Worm (Caenorhabditis elegans) whole organism, young adult: ENCODE results near the gene K04B12.2.

Experiments used
- B0019.2 ChIP-seq: fragments of 200-800 bp; sonication (Bioruptor generic); conservative IDR thresholded peaks from 2 replicates; pipeline ENCODE4 v1.3.6; 2022; ENCODE audit warnings: missing genetic modification reagents, missing genetic modification characterization, missing compliant biosample characterization
- B0261.1 ChIP-seq: sonication (generic microtip); optimal IDR thresholded peaks from 2 replicates; lab custom pipeline; 2016; ENCODE audit warnings: mild to moderate bottlenecking, missing genetic modification characterization, moderate library complexity, missing compliant biosample characterization
- F23B12.7 ChIP-seq: sonication (generic microtip); optimal IDR thresholded peaks from 2 replicates; lab custom pipeline; 2017; ENCODE audit warnings: missing genetic modification characterization, mild to moderate bottlenecking, missing compliant biosample characterization, antibody characterized with exemption, moderate library complexity; ENCODE audit not compliant: insufficient read depth
- F33H1.4 ChIP-seq: fragments of 200-800 bp; sonication (Bioruptor generic); IDR thresholded peaks from 2 replicates; pipeline ENCODE4 v1.3.6; 2022; ENCODE audit warnings: missing genetic modification reagents, missing genetic modification characterization, missing compliant biosample characterization
- F37B4.10 ChIP-seq: fragments of 200-800 bp; sonication (Bioruptor generic); IDR thresholded peaks from 2 replicates; pipeline ENCODE4 v1.3.6; 2022; ENCODE audit warnings: missing genetic modification characterization, missing compliant biosample characterization
- K11D2.4 ChIP-seq: fragments of 200-800 bp; sonication (Bioruptor generic); IDR thresholded peaks from 2 replicates; pipeline ENCODE4 v1.3.6; 2022; ENCODE audit warnings: missing genetic modification reagents, missing genetic modification characterization, missing compliant biosample characterization
- Y67H2A.10 ChIP-seq: fragments of 200-800 bp; sonication (Bioruptor generic); conservative IDR thresholded peaks from 2 replicates; pipeline ENCODE4 v1.3.6; 2022; ENCODE audit warnings: missing genetic modification reagents, missing genetic modification characterization, missing compliant biosample characterization
- Y79H2A.3 ChIP-seq: fragments of 200-800 bp; sonication (Bioruptor generic); conservative IDR thresholded peaks from 2 replicates; pipeline ENCODE4 v1.3.6; 2022; ENCODE audit warnings: missing genetic modification reagents, missing genetic modification characterization, missing compliant biosample characterization
- ZK185.1 ChIP-seq: sonication (generic microtip); optimal IDR thresholded peaks from 2 replicates; lab custom pipeline; 2016; ENCODE audit warnings: mild to moderate bottlenecking, missing genetic modification characterization, missing compliant biosample characterization; ENCODE audit not compliant: poor library complexity, severe bottlenecking
- akir-1 ChIP-seq: fragments of 200-800 bp; sonication (Bioruptor generic); optimal IDR thresholded peaks from 2 replicates; lab custom pipeline; 2018; ENCODE audit warnings: mild to moderate bottlenecking, missing genetic modification characterization, moderate library complexity, missing compliant biosample characterization
- ama-1 ChIP-seq, 3 experiments: fragments of 150-350 bp in 1 of 3; sonication (generic microtip) in 2 of 3; optimal IDR thresholded peaks; 2 replicates each; lab custom pipeline; 2014 to 2018; ENCODE audit warnings: missing biosample characterization in 2 of 3, missing genetic modification characterization in 2 of 3, missing genetic modification reagents in 2 of 3
- atf-7 ChIP-seq: sonication (generic microtip); optimal IDR thresholded peaks from 2 replicates; lab custom pipeline; 2017; ENCODE audit warnings: mild to moderate bottlenecking, missing genetic modification characterization, missing compliant biosample characterization
- athp-1 ChIP-seq: sonication (generic microtip); optimal IDR thresholded peaks from 2 replicates; lab custom pipeline; 2017; ENCODE audit warnings: mild to moderate bottlenecking, missing genetic modification characterization, missing compliant biosample characterization
- attf-3 ChIP-seq: fragments of 200-800 bp; sonication (Bioruptor generic); conservative IDR thresholded peaks from 2 replicates; pipeline ENCODE4 v1.3.6; 2022; ENCODE audit warnings: missing genetic modification reagents, missing genetic modification characterization, missing compliant biosample characterization
- attf-5 ChIP-seq: fragments of 200-800 bp; sonication (Bioruptor generic); optimal IDR thresholded peaks from 2 replicates; lab custom pipeline; 2018; ENCODE audit warnings: mild to moderate bottlenecking, missing genetic modification characterization, missing compliant biosample characterization
- attf-6 ChIP-seq: fragments of 200-800 bp; sonication (Bioruptor generic); IDR thresholded peaks from 2 replicates; pipeline ENCODE4 v1.3.6; 2022; ENCODE audit warnings: missing genetic modification reagents, missing genetic modification characterization, missing compliant biosample characterization
- cebp-1 ChIP-seq, 2 experiments: fragments of 200-800 bp in 1 of 2; sonication (Bioruptor generic) in 1 of 2; sonication (generic microtip) in 1 of 2; IDR thresholded peaks in 1 of 2; optimal IDR thresholded peaks in 1 of 2; 2 replicates each; pipeline versions ENCODE4 v1.3.6 to Lab custom; 2017 to 2022; ENCODE audit warnings: missing compliant biosample characterization in 2 of 2, missing genetic modification characterization in 2 of 2, mild to moderate bottlenecking in 1 of 2, missing genetic modification reagents in 1 of 2, moderate library complexity in 1 of 2
- ceh-100 ChIP-seq: fragments of 200-800 bp; sonication (Bioruptor generic); IDR thresholded peaks from 2 replicates; pipeline ENCODE4 v1.3.6; 2022; ENCODE audit warnings: missing genetic modification reagents, missing genetic modification characterization, missing compliant biosample characterization
- dox-1 ChIP-seq: fragments of 200-800 bp; sonication (Bioruptor generic); IDR thresholded peaks from 2 replicates; pipeline ENCODE4 v1.3.6; 2022; ENCODE audit warnings: missing genetic modification reagents, missing genetic modification characterization, missing compliant biosample characterization
- dpff-1 ChIP-seq: sonication (generic microtip); optimal IDR thresholded peaks from 2 replicates; lab custom pipeline; 2017; ENCODE audit warnings: mild to moderate bottlenecking, missing genetic modification characterization, missing compliant biosample characterization
- dpl-1 ChIP-seq: fragments of 150-350 bp; optimal IDR thresholded peaks from 2 replicates; lab custom pipeline; 2014; ENCODE audit warnings: missing biosample characterization, missing genetic modification reagents, missing genetic modification characterization
- ekl-4 ChIP-seq: fragments of 200-800 bp; sonication (Bioruptor generic); IDR thresholded peaks from 2 replicates; pipeline ENCODE4 v1.3.6; 2022; ENCODE audit warnings: missing genetic modification reagents, missing genetic modification characterization, missing compliant biosample characterization
- ets-4 ChIP-seq: fragments of 200-800 bp; sonication (Bioruptor generic); optimal IDR thresholded peaks from 2 replicates; lab custom pipeline; 2018; ENCODE audit warnings: mild to moderate bottlenecking, missing genetic modification characterization, missing compliant biosample characterization
- fkh-3 ChIP-seq: sonication (generic microtip); optimal IDR thresholded peaks from 2 replicates; lab custom pipeline; 2016; ENCODE audit warnings: mild to moderate bottlenecking, missing genetic modification characterization, missing compliant biosample characterization
- him-1 ChIP-seq: sonication (generic microtip); optimal IDR thresholded peaks from 2 replicates; lab custom pipeline; 2016; ENCODE audit warnings: missing genotype, missing genetic modification reagents, missing genetic modification characterization, missing compliant biosample characterization
- hmg-1.2 ChIP-seq: fragments of 200-800 bp; sonication (Bioruptor generic); IDR thresholded peaks from 2 replicates; pipeline ENCODE4 v1.3.6; 2022; ENCODE audit warnings: missing genetic modification reagents, missing genetic modification characterization, missing compliant biosample characterization
- hrde-1 ChIP-seq: sonication (generic microtip); optimal IDR thresholded peaks from 2 replicates; lab custom pipeline; 2016; ENCODE audit warnings: missing genetic modification characterization, mild to moderate bottlenecking, missing compliant biosample characterization, moderate library complexity, missing genotype, missing genetic modification reagents, borderline replicate concordance
- let-526 ChIP-seq: fragments of 200-800 bp; sonication (Bioruptor generic); IDR thresholded peaks from 2 replicates; pipeline ENCODE4 v1.3.6; 2022; ENCODE audit warnings: missing genetic modification reagents, missing genetic modification characterization, missing compliant biosample characterization
- lin-35 ChIP-seq, 3 experiments: fragments of 150-350 bp in 2 of 3; sonication (generic microtip) in 1 of 3; optimal IDR thresholded peaks; 2 replicates each; lab custom pipeline; 2014 to 2018; ENCODE audit warnings: missing biosample characterization in 3 of 3, missing genetic modification characterization in 3 of 3, missing genetic modification reagents in 3 of 3
- lin-40 ChIP-seq: sonication (generic microtip); optimal IDR thresholded peaks from 2 replicates; lab custom pipeline; 2016; ENCODE audit warnings: missing genetic modification characterization, mild to moderate bottlenecking, missing compliant biosample characterization, missing genotype, missing genetic modification reagents
- lsl-1 ChIP-seq: fragments of 200-800 bp; sonication (Bioruptor generic); optimal IDR thresholded peaks from 2 replicates; lab custom pipeline; 2018; ENCODE audit warnings: mild to moderate bottlenecking, missing genetic modification characterization, moderate library complexity, missing compliant biosample characterization
- lsy-27 ChIP-seq: sonication (generic microtip); optimal IDR thresholded peaks from 2 replicates; lab custom pipeline; 2017; ENCODE audit warnings: missing genetic modification characterization, mild to moderate bottlenecking, missing compliant biosample characterization, antibody characterized with exemption, missing genotype, borderline replicate concordance; ENCODE audit not compliant: insufficient read depth
- madf-3 ChIP-seq: fragments of 200-800 bp; sonication (Bioruptor generic); IDR thresholded peaks from 2 replicates; pipeline ENCODE4 v1.3.6; 2022; ENCODE audit warnings: missing genetic modification reagents, missing genetic modification characterization, missing compliant biosample characterization
- mcd-1 ChIP-seq: fragments of 200-800 bp; sonication (Bioruptor generic); IDR thresholded peaks from 2 replicates; pipeline ENCODE4 v1.3.6; 2022; ENCODE audit warnings: missing genetic modification reagents, missing genetic modification characterization, missing compliant biosample characterization
- mel-28 ChIP-seq: sonication (generic microtip); optimal IDR thresholded peaks from 2 replicates; lab custom pipeline; 2016; ENCODE audit warnings: borderline replicate concordance, mild to moderate bottlenecking, missing genetic modification characterization, missing compliant biosample characterization
- nfyb-1 ChIP-seq: fragments of 200-800 bp; sonication (Bioruptor generic); IDR thresholded peaks from 2 replicates; pipeline ENCODE4 v1.3.6; 2022; ENCODE audit warnings: missing genetic modification reagents, missing genetic modification characterization, missing compliant biosample characterization
- nhr-179 ChIP-seq: sonication (generic microtip); optimal IDR thresholded peaks from 2 replicates; lab custom pipeline; 2016; ENCODE audit warnings: mild to moderate bottlenecking, missing genetic modification characterization, missing compliant biosample characterization
- nhr-80 ChIP-seq: sonication (generic microtip); optimal IDR thresholded peaks from 2 replicates; lab custom pipeline; 2016; ENCODE audit warnings: missing genetic modification characterization, missing compliant biosample characterization
- pha-4 ChIP-seq: fragments of 150-350 bp; sonication (generic microtip); optimal IDR thresholded peaks from 2 replicates; lab custom pipeline; 2014; ENCODE audit warnings: missing biosample characterization, missing genetic modification reagents, missing genetic modification characterization
- snpc-1.3 ChIP-seq: sonication (generic microtip); optimal IDR thresholded peaks from 2 replicates; lab custom pipeline; 2017; ENCODE audit warnings: missing genetic modification characterization, mild to moderate bottlenecking, missing compliant biosample characterization, antibody characterized with exemption, moderate library complexity, missing genotype, missing genetic modification reagents; ENCODE audit not compliant: insufficient read depth
- snpc-4 ChIP-seq, 5 experiments: fragments of 150-350 bp in 1 of 5; sonication (generic microtip) in 4 of 5; optimal IDR thresholded peaks; 2 replicates each; lab custom pipeline; 2014 to 2018; ENCODE audit warnings: missing genetic modification characterization in 5 of 5, missing biosample characterization in 3 of 5, antibody characterized with exemption in 2 of 5, mild to moderate bottlenecking in 2 of 5, missing compliant biosample characterization in 2 of 5, missing genotype in 2 of 5, moderate library complexity in 2 of 5, missing genetic modification reagents in 1 of 5
- tbx-9 ChIP-seq: sonication (generic microtip); optimal IDR thresholded peaks from 2 replicates; lab custom pipeline; 2016; ENCODE audit warnings: borderline replicate concordance, missing genetic modification characterization, inconsistent platforms, missing compliant biosample characterization
- tlf-1 ChIP-seq: fragments of 200-800 bp; sonication (Bioruptor generic); optimal IDR thresholded peaks from 2 replicates; lab custom pipeline; 2018; ENCODE audit warnings: mild to moderate bottlenecking, missing genetic modification characterization, missing compliant biosample characterization
- ztf-18 ChIP-seq: sonication (generic microtip); optimal IDR thresholded peaks from 2 replicates; lab custom pipeline; 2016; ENCODE audit warnings: missing genotype, mild to moderate bottlenecking, missing genetic modification characterization, missing compliant biosample characterization
- ztf-22 ChIP-seq: fragments of 200-800 bp; sonication (Bioruptor generic); optimal IDR thresholded peaks from 2 replicates; lab custom pipeline; 2018; ENCODE audit warnings: mild to moderate bottlenecking, missing genetic modification characterization, moderate library complexity, missing compliant biosample characterization
- ztf-26 ChIP-seq: sonication (generic microtip); optimal IDR thresholded peaks from 2 replicates; lab custom pipeline; 2017; ENCODE audit warnings: missing genetic modification characterization, missing compliant biosample characterization

K04B12.2 gene

ce11 chrII:14399595-14399994 is 38.2 kb downstream of the K04B12.2 start (continued):
- TF ChIP-seq tlf-1 (GFP tag; lab: Kevin White, UChicago) (peak; percentile 34), F23B12.7 (peak; percentile 56), pha-4 (tag; lab: Kevin White, UChicago) (no peak), cebp-1 (GFP tag; IDR thresholded peaks at IDR 0.05; lab: Robert Waterston, UW) (peak; percentile 29; the same call in 1 of the 2 replicates), cebp-1 (tag; optimal IDR thresholded peaks at IDR 0.05; lab: Kevin White, UChicago) (peak; percentile 84), madf-3 (GFP tag; lab: Robert Waterston, UW) (peak; percentile 98), ets-4 (no peak), nhr-80 (tag; lab: Kevin White, UChicago) (peak; percentile 49), ekl-4 (GFP tag; lab: Robert Waterston, UW) (peak; percentile 83), attf-5 (peak; percentile 94), lin-40 (tag; lab: Kevin White, UChicago) (peak; percentile 65), attf-3 (GFP tag; lab: Robert Waterston, UW) (no peak), let-526 (GFP tag; lab: Robert Waterston, UW) (no peak), akir-1 (GFP tag; lab: Kevin White, UChicago) (no peak), Y67H2A.10 (no peak; the same call in 1 of the 2 replicates), hrde-1 (no peak), nfyb-1 (GFP tag; lab: Robert Waterston, UW) (no peak), ztf-18 (tag; lab: Kevin White, UChicago) (peak; percentile 28), B0261.1 (tag; lab: Kevin White, UChicago) (no peak), nhr-179 (tag; lab: Kevin White, UChicago) (no peak), dpff-1 (tag; lab: Kevin White, UChicago) (no peak), hmg-1.2 (GFP tag; lab: Robert Waterston, UW) (peak; percentile 54), ama-1 (optimal IDR thresholded peaks at IDR 0.05; lab: Kevin White, UChicago) (no peak), ama-1 (GFP tag; optimal IDR thresholded peaks at IDR 0.05; lab: Kevin White, UChicago) (peak in 1 of 2 experiments; percentile 5), dpl-1 (GFP tag; lab: Kevin White, UChicago) (peak; percentile 41), atf-7 (tag; lab: Kevin White, UChicago) (no peak), F33H1.4 (GFP tag; lab: Robert Waterston, UW) (peak; percentile 34; the same call in 1 of the 2 replicates), ztf-26 (tag; lab: Kevin White, UChicago) (peak; percentile 73), Y79H2A.3 (GFP tag; lab: Robert Waterston, UW) (no peak), fkh-3 (tag; lab: Kevin White, UChicago) (no peak), lsy-27 (tag; lab: Kevin White, UChicago) (no peak), snpc-1.3 (tag; lab: Kevin White, UChicago) (no peak), lsl-1 (GFP tag; lab: Kevin White, UChicago) (no peak), dox-1 (peak; percentile 36; the same call in 1 of the 2 replicates), B0019.2 (no peak), ceh-100 (GFP tag; lab: Robert Waterston, UW) (no peak), F37B4.10 (no peak), K11D2.4 (GFP tag; lab: Robert Waterston, UW) (0 out of 2 replicates have a peak, but pooled peaks have one; percentile 32), attf-6 (GFP tag; lab: Robert Waterston, UW) (no peak), ZK185.1 (peak; percentile 60), mcd-1 (GFP tag; lab: Robert Waterston, UW) (peak; percentile 95), tbx-9 (tag; lab: Kevin White, UChicago) (no peak), athp-1 (no peak), snpc-4 (GFP tag; optimal IDR thresholded peaks at IDR 0.05; lab: Kevin White, UChicago) (no peak), snpc-4 (tag; optimal IDR thresholded peaks at IDR 0.05; lab: Kevin White, UChicago) (peak; percentile 45 to 65 (median 51)), him-1 (tag; lab: Kevin White, UChicago) (no peak), ztf-22 (GFP tag; lab: Kevin White, UChicago) (no peak), mel-28 (tag; lab: Kevin White, UChicago) (no peak), lin-35 (GFP tag; optimal IDR thresholded peaks at IDR 0.05; lab: Kevin White, UChicago) (peak in 1 of 3 experiments; percentile 87)
